Fruit fly (Drosophila melanogaster) whole organism, adult: ENCODE results near the gene CG3630.

Experiments
- CG11617 ChIP-seq: fragments of 200-800 bp; sonication (Bioruptor generic); optimal IDR thresholded peaks from 2 replicates; lab custom pipeline; 2017; ENCODE audit warnings: mild to moderate bottlenecking, missing biosample characterization, missing genetic modification reagents, missing genetic modification characterization
- CG12768 ChIP-seq: fragments of 200-800 bp; sonication (Bioruptor generic); optimal IDR thresholded peaks from 2 replicates; lab custom pipeline; 2017; ENCODE audit warnings: missing biosample characterization, missing genetic modification characterization, mild to moderate bottlenecking, moderate library complexity, missing genetic modification reagents
- CG14711 ChIP-seq: fragments of 200-800 bp; sonication (Bioruptor generic); optimal IDR thresholded peaks from 2 replicates; lab custom pipeline; 2018; ENCODE audit warnings: missing biosample characterization, mild to moderate bottlenecking, missing genetic modification characterization, moderate library complexity
- CG1620 ChIP-seq: fragments of 200-800 bp; sonication (Bioruptor generic); optimal IDR thresholded peaks from 2 replicates; lab custom pipeline; 2016; ENCODE audit warnings: missing biosample characterization, missing genetic modification characterization
- CG33017 ChIP-seq: fragments of 200-800 bp; sonication (Bioruptor generic); optimal IDR thresholded peaks from 2 replicates; lab custom pipeline; 2018; ENCODE audit warnings: missing biosample characterization, mild to moderate bottlenecking, missing genetic modification characterization, moderate library complexity
- CG5204 ChIP-seq: fragments of 200-800 bp; sonication (Bioruptor generic); optimal IDR thresholded peaks from 2 replicates; lab custom pipeline; 2016; ENCODE audit warnings: missing biosample characterization, missing genetic modification characterization
- CG7045 ChIP-seq: fragments of 200-800 bp; sonication (Bioruptor generic); optimal IDR thresholded peaks from 2 replicates; lab custom pipeline; 2017; ENCODE audit warnings: missing biosample characterization, mild to moderate bottlenecking, missing genetic modification characterization
- CG7101 ChIP-seq: fragments of 200-800 bp; sonication (Bioruptor generic); optimal IDR thresholded peaks from 2 replicates; lab custom pipeline; 2018; ENCODE audit warnings: missing biosample characterization, mild to moderate bottlenecking, missing genetic modification characterization, moderate library complexity
- Clk ChIP-seq: fragments of 200-800 bp; sonication (Bioruptor generic); optimal IDR thresholded peaks from 2 replicates; lab custom pipeline; 2017; ENCODE audit warnings: missing biosample characterization, missing genetic modification characterization
- Crg-1 ChIP-seq: fragments of 200-800 bp; sonication (Bioruptor generic); optimal IDR thresholded peaks from 2 replicates; lab custom pipeline; 2016; ENCODE audit warnings: missing biosample characterization, missing genetic modification characterization
- Hr96 ChIP-seq: fragments of 200-800 bp; sonication (Bioruptor generic); optimal IDR thresholded peaks from 2 replicates; lab custom pipeline; 2016; ENCODE audit warnings: missing biosample characterization, missing genetic modification characterization
- Mnt ChIP-seq: fragments of 200-800 bp; sonication (Bioruptor generic); optimal IDR thresholded peaks from 2 replicates; lab custom pipeline; 2016; ENCODE audit warnings: missing biosample characterization, mild to moderate bottlenecking, missing genetic modification characterization
- bab1 ChIP-seq: fragments of 200-800 bp; sonication (Bioruptor generic); optimal IDR thresholded peaks from 3 replicates; lab custom pipeline; 2019; ENCODE audit warnings: missing biosample characterization, mild to moderate bottlenecking, missing genetic modification characterization, moderate library complexity
- cic ChIP-seq: fragments of 200-800 bp; sonication (Bioruptor generic); optimal IDR thresholded peaks from 2 replicates; lab custom pipeline; 2017; ENCODE audit warnings: missing biosample characterization, mild to moderate bottlenecking, missing genetic modification characterization, moderate library complexity
- cnc ChIP-seq, 2 experiments: fragments of >200 bp; optimal IDR thresholded peaks; 2 replicates each; lab custom pipeline; 2017
- kay ChIP-seq: fragments of 200-800 bp; sonication (Bioruptor generic); peaks from one replicate; lab custom pipeline; 2016; ENCODE audit warnings: missing biosample characterization, missing genetic modification characterization, borderline replicate concordance
- ovo ChIP-seq: fragments of 200-800 bp; sonication (Bioruptor generic); optimal IDR thresholded peaks from 2 replicates; lab custom pipeline; 2016; ENCODE audit warnings: missing biosample characterization, missing genetic modification characterization
- pad ChIP-seq: fragments of 200-800 bp; sonication (Bioruptor generic); optimal IDR thresholded peaks from 3 replicates; lab custom pipeline; 2017; ENCODE audit warnings: missing biosample characterization, missing genetic modification characterization, mild to moderate bottlenecking, moderate library complexity, missing genetic modification reagents
- tj ChIP-seq: fragments of 200-800 bp; sonication (Bioruptor generic); optimal IDR thresholded peaks from 3 replicates; lab custom pipeline; 2017; ENCODE audit warnings: missing biosample characterization, mild to moderate bottlenecking, missing genetic modification characterization, moderate library complexity
- toe ChIP-seq: fragments of 200-800 bp; sonication (Bioruptor generic); optimal IDR thresholded peaks from 2 replicates; lab custom pipeline; 2016; ENCODE audit warnings: missing biosample characterization, missing genetic modification characterization

The CG3630 gene

dm6 chrX:2199303-2199702 is 37.3 kb downstream of the CG3630 start:
- TF ChIP-seq pad (GFP tag; lab: Kevin White, UChicago) (peak; percentile 10), Hr96 (GFP tag; lab: Kevin White, UChicago) (no peak), ovo (GFP tag; lab: Kevin White, UChicago) (no peak), CG7045 (GFP tag; lab: Kevin White, UChicago) (no peak), Mnt (GFP tag; lab: Kevin White, UChicago) (peak; percentile 14), bab1 (GFP tag; lab: Kevin White, UChicago) (no peak), cic (GFP tag; lab: Kevin White, UChicago) (peak; percentile 53), CG12768 (peak; percentile 6)

dm6 chrX:2203766-2204165 is 41.8 kb downstream of the CG3630 start, which contains the start of gene FarO:
TSS of gene FarO (minus strand) at chrX:2203866.
- TF ChIP-seq Clk (no peak), CG11617 (GFP tag; lab: Kevin White, UChicago) (no peak), bab1 (GFP tag; lab: Kevin White, UChicago) (no peak), tj (GFP tag; lab: Kevin White, UChicago) (no peak), cic (GFP tag; lab: Kevin White, UChicago) (no peak), CG7045 (GFP tag; lab: Kevin White, UChicago) (no peak), Mnt (GFP tag; lab: Kevin White, UChicago) (no peak), Hr96 (GFP tag; lab: Kevin White, UChicago) (no peak), CG7101 (tag; lab: Kevin White, UChicago) (no peak), CG33017 (tag; lab: Kevin White, UChicago) (no peak), toe (GFP tag; lab: Kevin White, UChicago) (no peak), pad (GFP tag; lab: Kevin White, UChicago) (no peak), kay (GFP tag; lab: Kevin White, UChicago) (no peak), Crg-1 (GFP tag; lab: Kevin White, UChicago) (no peak), CG5204 (GFP tag; lab: Kevin White, UChicago) (no peak), CG12768 (no peak), CG14711 (tag; lab: Kevin White, UChicago) (no peak), cnc (optimal IDR thresholded peaks at IDR 0.05; lab: Kevin White, UChicago) (no peak), CG1620 (no peak), ovo (GFP tag; lab: Kevin White, UChicago) (no peak)

DNA sequence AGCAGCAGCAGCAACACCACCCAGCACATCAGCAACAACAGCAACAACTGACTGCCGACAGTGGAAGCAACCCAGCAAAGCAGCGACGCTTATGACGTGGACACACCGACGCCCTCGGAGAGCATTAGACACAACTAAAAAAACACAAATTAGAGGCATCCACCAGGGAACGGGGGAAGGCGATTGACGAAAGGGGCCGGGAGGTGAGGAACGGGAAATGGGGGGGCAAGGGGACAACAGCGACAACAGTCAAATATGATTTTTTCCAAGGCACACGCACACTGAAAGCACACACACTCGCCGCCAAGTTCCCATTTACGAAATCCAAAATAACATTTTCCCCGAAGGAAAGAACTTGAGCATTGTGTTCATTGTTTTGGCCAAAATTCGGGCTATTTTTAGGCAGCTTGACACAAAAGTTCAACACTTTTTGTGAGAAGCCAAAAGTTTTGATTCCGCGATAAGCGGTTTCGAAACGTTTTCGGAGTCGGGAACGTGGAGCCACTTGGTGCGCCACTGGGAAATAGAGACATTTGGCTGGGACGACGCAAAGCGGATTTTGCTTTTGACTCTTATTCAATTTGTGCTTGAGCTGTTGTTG is 46.7 kb downstream of the CG3630 start:
- TF ChIP-seq Mnt (GFP tag; lab: Kevin White, UChicago), result no peak
- TF ChIP-seq ovo (GFP tag; lab: Kevin White, UChicago), result no peak
- no peak for TF ChIP-seq CG7101 (tag; lab: Kevin White, UChicago)
- no peak for TF ChIP-seq CG12768
- TF ChIP-seq Crg-1 (GFP tag; lab: Kevin White, UChicago), result no peak
- no peak for TF ChIP-seq cic (GFP tag; lab: Kevin White, UChicago)
- no peak for TF ChIP-seq CG7045 (GFP tag; lab: Kevin White, UChicago)
- TF ChIP-seq CG1620, result no peak

DNA sequence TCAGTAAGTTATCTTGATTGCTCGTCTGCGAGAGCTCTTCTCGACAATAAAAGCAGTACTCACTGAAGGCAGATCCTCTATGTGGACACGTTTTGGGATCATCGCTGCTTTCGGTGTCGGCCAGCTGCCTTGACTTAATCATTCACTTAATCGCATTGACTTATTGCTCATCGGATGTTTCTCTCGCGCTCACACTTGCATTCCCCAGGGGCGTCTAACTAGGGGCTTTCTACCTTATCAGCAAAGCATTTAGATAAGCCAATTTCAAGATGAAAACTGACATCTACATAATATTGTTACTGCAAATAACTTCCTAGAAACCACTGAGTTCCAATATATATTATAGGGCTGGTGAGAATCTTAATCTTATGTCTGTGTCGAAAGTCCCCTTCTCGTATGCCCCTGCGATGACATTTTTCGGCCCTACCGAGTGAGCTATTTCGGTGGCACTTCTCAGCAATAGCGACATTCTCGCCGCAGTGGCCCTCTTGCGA is 50.4 kb downstream of the CG3630 start:
- TF ChIP-seq bab1 (GFP tag; lab: Kevin White, UChicago) (no peak), CG14711 (tag; lab: Kevin White, UChicago) (peak; percentile 12), Hr96 (GFP tag; lab: Kevin White, UChicago) (peak; percentile 17)

- peak; percentile 45 for TF ChIP-seq kay (GFP tag; lab: Kevin White, UChicago)
- no peak for TF ChIP-seq Crg-1 (GFP tag; lab: Kevin White, UChicago)
- peak; percentile 31 for TF ChIP-seq bab1 (GFP tag; lab: Kevin White, UChicago)
- TF ChIP-seq cic (GFP tag; lab: Kevin White, UChicago), result no peak
Observed at dm6 chrX:2213759-2214406, 51.9 kb downstream of the CG3630 start, which contains the start of gene SmydA-8. TSS of gene SmydA-8 (minus strand) at chrX:2213809.

DNA sequence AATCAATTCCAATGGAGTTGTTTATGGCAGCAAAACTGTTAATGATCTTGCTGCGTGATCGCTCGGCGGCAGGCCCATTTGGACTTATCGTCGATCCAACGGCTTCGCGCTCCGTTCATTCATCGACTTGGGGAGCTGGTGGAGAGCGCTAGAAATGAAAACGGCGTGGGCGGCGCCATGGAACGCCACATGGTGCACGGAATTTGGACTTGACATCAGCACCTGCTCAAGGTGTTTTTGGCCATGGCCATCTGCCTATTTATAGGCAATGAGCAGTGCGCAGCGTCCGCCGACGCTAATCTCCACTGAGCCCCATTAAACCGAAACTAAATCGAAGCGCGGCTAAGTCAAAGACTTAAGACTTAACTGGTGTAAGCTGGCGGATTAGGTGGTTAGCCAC is 56.5 kb downstream of the CG3630 start:
- TF ChIP-seq CG7045 (GFP tag; lab: Kevin White, UChicago) (no peak), pad (GFP tag; lab: Kevin White, UChicago) (no peak), CG7101 (tag; lab: Kevin White, UChicago) (no peak), ovo (GFP tag; lab: Kevin White, UChicago) (no peak), bab1 (GFP tag; lab: Kevin White, UChicago) (no peak), CG5204 (GFP tag; lab: Kevin White, UChicago) (no peak), Crg-1 (GFP tag; lab: Kevin White, UChicago) (no peak), cnc (optimal IDR thresholded peaks at IDR 0.05; lab: Kevin White, UChicago) (no peak), toe (GFP tag; lab: Kevin White, UChicago) (no peak), Mnt (GFP tag; lab: Kevin White, UChicago) (no peak), CG12768 (no peak), cic (GFP tag; lab: Kevin White, UChicago) (no peak), tj (GFP tag; lab: Kevin White, UChicago) (no peak), Clk (no peak), Hr96 (GFP tag; lab: Kevin White, UChicago) (no peak), CG11617 (GFP tag; lab: Kevin White, UChicago) (no peak), CG33017 (tag; lab: Kevin White, UChicago) (no peak), CG1620 (no peak), kay (GFP tag; lab: Kevin White, UChicago) (no peak), CG14711 (tag; lab: Kevin White, UChicago) (no peak)
